Fruit fly (Drosophila melanogaster) whole organism, prepupa: ENCODE results near the gene CG43163.

ENCODE experiments used
- Blimp-1 ChIP-seq: fragments of 200-800 bp; sonication (Bioruptor generic); optimal IDR thresholded peaks from 3 replicates; lab custom pipeline; 2017; ENCODE audit warnings: missing biosample characterization, missing genetic modification characterization, mild to moderate bottlenecking, moderate library complexity, missing genetic modification reagents
- CG10631 ChIP-seq: fragments of 200-800 bp; sonication (Bioruptor generic); optimal IDR thresholded peaks from 2 replicates; lab custom pipeline; 2016; ENCODE audit warnings: missing biosample characterization, missing genetic modification characterization
- CG10669 ChIP-seq: fragments of 200-800 bp; sonication (Bioruptor generic); optimal IDR thresholded peaks from 3 replicates; lab custom pipeline; 2018; ENCODE audit warnings: missing biosample characterization, mild to moderate bottlenecking, missing genetic modification characterization, moderate library complexity
- CG15336 ChIP-seq: fragments of 200-800 bp; sonication (Bioruptor generic); IDR thresholded peaks from 2 replicates; pipeline ENCODE4 v1.3.6; 2022; ENCODE audit warnings: missing biosample characterization, missing genetic modification characterization
- CG16779 ChIP-seq: fragments of 200-800 bp; sonication (Bioruptor generic); optimal IDR thresholded peaks from 3 replicates; lab custom pipeline; 2017; ENCODE audit warnings: missing biosample characterization, mild to moderate bottlenecking, missing genetic modification characterization
- CG3032 ChIP-seq: fragments of 200-800 bp; optimal IDR thresholded peaks from 2 replicates; lab custom pipeline; 2019; ENCODE audit warnings: missing biosample characterization, mild to moderate bottlenecking, missing genetic modification characterization, moderate library complexity
- CG32006 ChIP-seq: fragments of 200-800 bp; sonication (Bioruptor generic); optimal IDR thresholded peaks from 3 replicates; lab custom pipeline; 2017; ENCODE audit warnings: missing biosample characterization, mild to moderate bottlenecking, missing genetic modification characterization
- CG3919 ChIP-seq: fragments of 200-800 bp; sonication (Bioruptor generic); optimal IDR thresholded peaks from 3 replicates; lab custom pipeline; 2016; ENCODE audit warnings: missing biosample characterization, missing genetic modification characterization
- CG4318 ChIP-seq: fragments of 200-800 bp; sonication (Bioruptor generic); optimal IDR thresholded peaks from 3 replicates; lab custom pipeline; 2017; ENCODE audit warnings: missing biosample characterization, mild to moderate bottlenecking, missing genetic modification characterization
- CG6163 ChIP-seq: fragments of 200-800 bp; sonication (Bioruptor generic); IDR thresholded peaks from 3 replicates; pipeline ENCODE4 v1.3.6; 2022; ENCODE audit warnings: missing biosample characterization, missing genetic modification characterization
- CG6276 ChIP-seq: fragments of 200-800 bp; sonication (Bioruptor generic); optimal IDR thresholded peaks from 2 replicates; lab custom pipeline; 2017; ENCODE audit warnings: missing biosample characterization, mild to moderate bottlenecking, missing genetic modification characterization
- CG6808 ChIP-seq: fragments of 200-800 bp; sonication (Bioruptor generic); optimal IDR thresholded peaks from 3 replicates; lab custom pipeline; 2017; ENCODE audit warnings: missing biosample characterization, missing genetic modification characterization, mild to moderate bottlenecking, moderate library complexity, missing genetic modification reagents
- CG6854 ChIP-seq: fragments of 200-800 bp; sonication (Bioruptor generic); optimal IDR thresholded peaks from 2 replicates; lab custom pipeline; 2017; ENCODE audit warnings: missing biosample characterization, mild to moderate bottlenecking, missing genetic modification characterization
- CG7368 ChIP-seq: fragments of 200-800 bp; sonication (Bioruptor generic); optimal IDR thresholded peaks from 3 replicates; lab custom pipeline; 2016; ENCODE audit warnings: missing biosample characterization, missing genetic modification characterization
- CG9139 ChIP-seq: fragments of 200-800 bp; sonication (Bioruptor generic); optimal IDR thresholded peaks from 3 replicates; lab custom pipeline; 2017; ENCODE audit warnings: missing biosample characterization, mild to moderate bottlenecking, missing genetic modification characterization
- Eip75B ChIP-seq: fragments of 200-800 bp; sonication (Bioruptor generic); optimal IDR thresholded peaks from 3 replicates; lab custom pipeline; 2016; ENCODE audit warnings: missing biosample characterization, missing genetic modification characterization
- Eip78C ChIP-seq: fragments of 200-800 bp; sonication (Bioruptor generic); peaks from one replicate; lab custom pipeline; 2016; ENCODE audit warnings: missing biosample characterization, missing genetic modification characterization
- Ets21C ChIP-seq: fragments of 200-800 bp; sonication (Bioruptor generic); optimal IDR thresholded peaks from 3 replicates; lab custom pipeline; 2016; ENCODE audit warnings: missing biosample characterization, missing genetic modification characterization
- Gug ChIP-seq: fragments of 200-800 bp; sonication (Bioruptor generic); IDR thresholded peaks from 2 replicates; pipeline ENCODE4 v1.3.6; 2022; ENCODE audit warnings: missing biosample characterization, missing genetic modification characterization
- Hr39 ChIP-seq: fragments of 200-800 bp; sonication (Bioruptor generic); optimal IDR thresholded peaks from 2 replicates; lab custom pipeline; 2016; ENCODE audit warnings: missing biosample characterization, missing genetic modification characterization
- Hr4 ChIP-seq: fragments of 200-800 bp; sonication (Bioruptor generic); optimal IDR thresholded peaks from 3 replicates; lab custom pipeline; 2016; ENCODE audit warnings: missing biosample characterization, missing genetic modification characterization
- Lpt ChIP-seq: fragments of 200-800 bp; sonication (Bioruptor generic); optimal IDR thresholded peaks from 3 replicates; lab custom pipeline; 2016; ENCODE audit warnings: missing biosample characterization, missing genetic modification characterization
- OdsH ChIP-seq: fragments of 200-800 bp; sonication (Bioruptor generic); optimal IDR thresholded peaks from 3 replicates; lab custom pipeline; 2016; ENCODE audit warnings: missing biosample characterization, missing genetic modification characterization
- Smox ChIP-seq: fragments of 200-800 bp; sonication (Bioruptor generic); optimal IDR thresholded peaks from 3 replicates; lab custom pipeline; 2016; ENCODE audit warnings: missing biosample characterization, missing genetic modification characterization
- Sox102F ChIP-seq: fragments of 200-800 bp; sonication (Bioruptor generic); optimal IDR thresholded peaks from 2 replicates; lab custom pipeline; 2016; ENCODE audit warnings: missing biosample characterization, mild to moderate bottlenecking, missing genetic modification characterization
- Sox14 ChIP-seq: fragments of 200-800 bp; sonication (Bioruptor generic); optimal IDR thresholded peaks from 3 replicates; lab custom pipeline; 2016; ENCODE audit warnings: missing biosample characterization, missing genetic modification characterization
- Sox15 ChIP-seq: fragments of 200-800 bp; sonication (Bioruptor generic); optimal IDR thresholded peaks from 3 replicates; lab custom pipeline; 2016; ENCODE audit warnings: missing biosample characterization, missing genetic modification characterization
- achi ChIP-seq: fragments of 200-800 bp; sonication (Bioruptor generic); optimal IDR thresholded peaks from 3 replicates; lab custom pipeline; 2016; ENCODE audit warnings: missing biosample characterization, missing genetic modification characterization
- acj6 ChIP-seq: fragments of 200-800 bp; sonication (Bioruptor generic); optimal IDR thresholded peaks from 3 replicates; lab custom pipeline; 2016; ENCODE audit warnings: missing biosample characterization, missing genetic modification characterization
- dsx ChIP-seq: fragments of 200-800 bp; optimal IDR thresholded peaks from 3 replicates; lab custom pipeline; 2019; ENCODE audit warnings: missing biosample characterization, mild to moderate bottlenecking, missing genetic modification characterization, moderate library complexity; ENCODE audit not compliant: poor library complexity, severe bottlenecking
- esn ChIP-seq: fragments of 200-800 bp; sonication (Bioruptor generic); optimal IDR thresholded peaks from 2 replicates; lab custom pipeline; 2016; ENCODE audit warnings: missing biosample characterization, mild to moderate bottlenecking, missing genetic modification characterization, moderate library complexity
- fd85E ChIP-seq: fragments of 200-800 bp; sonication (Bioruptor generic); optimal IDR thresholded peaks from 3 replicates; lab custom pipeline; 2016; ENCODE audit warnings: missing biosample characterization, missing genetic modification characterization
- fkh ChIP-seq: fragments of 200-800 bp; sonication (Bioruptor generic); optimal IDR thresholded peaks from 3 replicates; lab custom pipeline; 2017; ENCODE audit warnings: missing biosample characterization, mild to moderate bottlenecking, missing genetic modification characterization, moderate library complexity
- ss ChIP-seq, 2 experiments: fragments of 200-800 bp; sonication (Bioruptor generic); optimal IDR thresholded peaks; 2 replicates in 1 of 2; 3 replicates in 1 of 2; lab custom pipeline; 2017 to 2018; ENCODE audit warnings: mild to moderate bottlenecking in 2 of 2, missing biosample characterization in 2 of 2, missing genetic modification characterization in 2 of 2, moderate library complexity in 1 of 2
- svp ChIP-seq: fragments of 200-800 bp; sonication (Bioruptor generic); peaks from one replicate; lab custom pipeline; 2016; ENCODE audit warnings: missing biosample characterization, missing genetic modification characterization
- topi ChIP-seq: fragments of 200-800 bp; sonication (Bioruptor generic); optimal IDR thresholded peaks from 3 replicates; lab custom pipeline; 2016; ENCODE audit warnings: missing biosample characterization, missing genetic modification characterization
- vri ChIP-seq: fragments of 200-800 bp; sonication (Bioruptor generic); optimal IDR thresholded peaks from 3 replicates; lab custom pipeline; 2016; ENCODE audit warnings: missing biosample characterization, mild to moderate bottlenecking, missing genetic modification characterization

The CG43163 gene

dm6 chr3L:8534386-8535306 lies 27.7 kb upstream of the CG43163 start, which contains the start of gene ergic53:
Gene ergic53, plus strand, starts transcription at chr3L:8534977.
- TF ChIP-seq Eip78C (peak; percentile 63), CG16779 (no peak), OdsH (no peak), svp (peak; percentile 52), Sox14 (GFP tag; lab: Kevin White, UChicago) (no peak), Ets21C (no peak), achi (GFP tag; lab: Kevin White, UChicago) (peak; percentile 56), fkh (GFP tag; lab: Kevin White, UChicago) (peak; percentile 73)

- no peak for TF ChIP-seq Eip75B (GFP tag; lab: Kevin White, UChicago)
- TF ChIP-seq CG6854 (GFP tag; lab: Kevin White, UChicago), result no peak
- TF ChIP-seq Ets21C, result no peak
- TF ChIP-seq CG6808 (GFP tag; lab: Kevin White, UChicago), result no peak
- TF ChIP-seq Smox (GFP tag; lab: Kevin White, UChicago), result no peak
- TF ChIP-seq CG6163 (GFP tag; lab: Robert Waterston, UW), result no peak
- TF ChIP-seq fd85E, result no peak
- no peak for TF ChIP-seq CG15336
- TF ChIP-seq dsx (GFP tag; lab: Kevin White, UChicago), result no peak
- TF ChIP-seq CG10631, result no peak
- no peak for TF ChIP-seq achi (GFP tag; lab: Kevin White, UChicago)
- TF ChIP-seq CG16779, result no peak
- no peak for TF ChIP-seq Hr4 (GFP tag; lab: Kevin White, UChicago)
- TF ChIP-seq acj6 (GFP tag; lab: Kevin White, UChicago), result no peak
- TF ChIP-seq esn (GFP tag; lab: Kevin White, UChicago), result no peak
- TF ChIP-seq topi (GFP tag; lab: Kevin White, UChicago), result no peak
- TF ChIP-seq, all 60 proteins: peak for 0
Measured at dm6 chr3L:8529701-8530100, 22.8 kb upstream of the CG43163 start.

- TF ChIP-seq svp (peak; percentile 8), CG4318 (no peak), ss (GFP tag; optimal IDR thresholded peaks at IDR 0.05; lab: Kevin White, UChicago) (no peak), CG7368 (GFP tag; lab: Kevin White, UChicago) (no peak), CG6808 (GFP tag; lab: Kevin White, UChicago) (no peak), fkh (GFP tag; lab: Kevin White, UChicago) (no peak), Eip75B (GFP tag; lab: Kevin White, UChicago) (no peak), Blimp-1 (peak; percentile 3), CG6276 (GFP tag; lab: Kevin White, UChicago) (no peak), vri (GFP tag; lab: Kevin White, UChicago) (peak; percentile 10), Eip78C (peak; percentile 44)
Measured at dm6 chr3L:8528546-8528945, 21.6 kb upstream of the CG43163 start.

- TF ChIP-seq Hr4 (GFP tag; lab: Kevin White, UChicago) (no peak), Sox102F (GFP tag; lab: Kevin White, UChicago) (no peak), Blimp-1 (no peak), CG3032 (no peak), CG32006 (GFP tag; lab: Kevin White, UChicago) (no peak), Hr39 (GFP tag; lab: Kevin White, UChicago) (no peak), Lpt (GFP tag; lab: Kevin White, UChicago) (no peak), svp (no peak), Sox15 (GFP tag; lab: Kevin White, UChicago) (no peak), Ets21C (no peak), CG3919 (GFP tag; lab: Kevin White, UChicago) (no peak), Gug (GFP tag; lab: Robert Waterston, UW) (no peak), CG9139 (GFP tag; lab: Kevin White, UChicago) (no peak), CG10669 (GFP tag; lab: Kevin White, UChicago) (no peak)
Measured at dm6 chr3L:8527829-8528228, 20.9 kb upstream of the CG43163 start.
